Fruit fly (Drosophila melanogaster) whole organism, embryonic: ENCODE data around the gene Pbp45.

Experiments
- Abd-B ChIP-seq: fragments of 200-800 bp; sonication (Bioruptor generic); optimal IDR thresholded peaks from 2 replicates; lab custom pipeline; 2018; ENCODE audit warnings: missing biosample characterization, mild to moderate bottlenecking, missing genetic modification characterization, moderate library complexity
- Aef1 ChIP-seq: fragments of 200-800 bp; sonication (Bioruptor generic); IDR thresholded peaks from 3 replicates; pipeline ENCODE4 v1.3.6; 2022; ENCODE audit warnings: missing biosample characterization, missing genetic modification characterization
- Atf-2 ChIP-seq: fragments of 200-800 bp; sonication (Bioruptor generic); optimal IDR thresholded peaks from 2 replicates; lab custom pipeline; 2016; ENCODE audit warnings: missing biosample characterization, missing genetic modification characterization
- Bdp1 ChIP-seq: fragments of 200-800 bp; sonication (Bioruptor generic); optimal IDR thresholded peaks from 3 replicates; lab custom pipeline; 2016; ENCODE audit warnings: missing biosample characterization, missing genetic modification characterization
- CG11085 ChIP-seq: fragments of 200-800 bp; sonication (Bioruptor generic); IDR thresholded peaks from 2 replicates; pipeline ENCODE4 v1.3.6; 2022; ENCODE audit warnings: missing biosample characterization, missing genetic modification characterization
- CG13296 ChIP-seq: fragments of 200-800 bp; sonication (Bioruptor generic); optimal IDR thresholded peaks from 3 replicates; lab custom pipeline; 2018; ENCODE audit warnings: missing biosample characterization, mild to moderate bottlenecking, missing genetic modification characterization
- CG15514 ChIP-seq: fragments of 200-800 bp; sonication (Bioruptor generic); optimal IDR thresholded peaks from 3 replicates; lab custom pipeline; 2017; ENCODE audit warnings: missing biosample characterization, missing genetic modification characterization, mild to moderate bottlenecking, moderate library complexity, missing genetic modification reagents
- CG1602 ChIP-seq: fragments of 200-800 bp; sonication (Bioruptor generic); optimal IDR thresholded peaks from 3 replicates; lab custom pipeline; 2016; ENCODE audit warnings: missing biosample characterization, missing genetic modification characterization
- CG17328 ChIP-seq: fragments of 200-800 bp; sonication (Bioruptor generic); IDR thresholded peaks from 2 replicates; pipeline ENCODE4 v1.3.6; 2022; ENCODE audit warnings: missing biosample characterization, missing genetic modification characterization
- CG18262 ChIP-seq: fragments of 200-800 bp; optimal IDR thresholded peaks from 3 replicates; lab custom pipeline; 2019; ENCODE audit warnings: missing biosample characterization, mild to moderate bottlenecking, missing genetic modification characterization, moderate library complexity
- CG2120 ChIP-seq: fragments of 200-800 bp; sonication (Bioruptor generic); optimal IDR thresholded peaks from 3 replicates; lab custom pipeline; 2016; ENCODE audit warnings: missing biosample characterization, missing genetic modification characterization
- CG2678 ChIP-seq: fragments of 200-800 bp; sonication (Bioruptor generic); optimal IDR thresholded peaks from 3 replicates; lab custom pipeline; 2019; ENCODE audit warnings: missing biosample characterization, mild to moderate bottlenecking, missing genetic modification characterization, moderate library complexity
- CG32532 ChIP-seq: fragments of 200-800 bp; sonication (Bioruptor generic); IDR thresholded peaks from 2 replicates; pipeline ENCODE4 v1.3.6; 2022; ENCODE audit warnings: missing biosample characterization, missing genetic modification characterization
- CG7786 ChIP-seq: fragments of 200-800 bp; sonication (Bioruptor generic); optimal IDR thresholded peaks from 2 replicates; lab custom pipeline; 2016; ENCODE audit warnings: missing biosample characterization, missing genetic modification characterization
- CG9215 ChIP-seq: fragments of 200-800 bp; sonication (Bioruptor generic); IDR thresholded peaks from 2 replicates; pipeline ENCODE4 v1.3.6; 2022; ENCODE audit warnings: missing biosample characterization, missing genetic modification characterization
- CG9932 ChIP-seq: fragments of 200-800 bp; sonication (Bioruptor generic); IDR thresholded peaks from 2 replicates; pipeline ENCODE4 v1.3.6; 2022; ENCODE audit warnings: missing biosample characterization, missing genetic modification characterization
- Dbx ChIP-seq: fragments of 200-800 bp; sonication (Bioruptor generic); IDR thresholded peaks from 3 replicates; pipeline ENCODE4 v1.3.6; 2022; ENCODE audit warnings: missing biosample characterization, missing genetic modification characterization
- HLH4C ChIP-seq: fragments of 200-800 bp; sonication (Bioruptor generic); IDR thresholded peaks from 3 replicates; pipeline ENCODE4 v1.3.6; 2022; ENCODE audit warnings: missing biosample characterization, missing genetic modification characterization; ENCODE audit not compliant: partially characterized antibody
- Lpt ChIP-seq: fragments of >200 bp; optimal IDR thresholded peaks from 2 replicates; lab custom pipeline; 2018; ENCODE audit warnings: missing biosample characterization, missing genetic modification characterization
- MBD-R2 ChIP-seq: fragments of 200-800 bp; sonication (Bioruptor generic); IDR thresholded peaks from 2 replicates; pipeline ENCODE4 v1.3.6; 2022; ENCODE audit warnings: missing biosample characterization, missing genetic modification characterization
- MESR4 ChIP-seq: fragments of 200-800 bp; sonication (Bioruptor generic); optimal IDR thresholded peaks from 2 replicates; lab custom pipeline; 2018; ENCODE audit warnings: missing biosample characterization, mild to moderate bottlenecking, missing genetic modification characterization, moderate library complexity
- Mad ChIP-seq: fragments of 200-800 bp; sonication (Bioruptor generic); optimal IDR thresholded peaks from 2 replicates; lab custom pipeline; 2016; ENCODE audit warnings: missing biosample characterization, missing genetic modification characterization
- Med ChIP-seq: fragments of 200-800 bp; sonication (Bioruptor generic); peaks from one replicate; lab custom pipeline; 2016; ENCODE audit warnings: missing biosample characterization, missing genetic modification characterization, mild to moderate bottlenecking, inconsistent platforms, moderate library complexity
- Neu2 ChIP-seq: fragments of 200-800 bp; sonication (Bioruptor generic); optimal IDR thresholded peaks from 3 replicates; lab custom pipeline; 2016; ENCODE audit warnings: missing biosample characterization, missing genetic modification characterization, borderline replicate concordance
- PHDP ChIP-seq: fragments of 200-800 bp; sonication (Bioruptor generic); optimal IDR thresholded peaks from 3 replicates; lab custom pipeline; 2018; ENCODE audit warnings: missing biosample characterization, mild to moderate bottlenecking, missing genetic modification characterization, moderate library complexity
- Poxn ChIP-seq: fragments of 200-800 bp; sonication (Bioruptor generic); IDR thresholded peaks from 2 replicates; pipeline ENCODE4 v1.3.6; 2022; ENCODE audit warnings: missing biosample characterization, missing genetic modification characterization
- Ravus ChIP-seq: fragments of 200-800 bp; sonication (Bioruptor generic); IDR thresholded peaks from 2 replicates; pipeline ENCODE4 v1.3.6; 2022; ENCODE audit warnings: missing biosample characterization, missing genetic modification characterization
- TFAM ChIP-seq: fragments of 200-800 bp; sonication (Bioruptor generic); optimal IDR thresholded peaks from 2 replicates; lab custom pipeline; 2017; ENCODE audit warnings: missing biosample characterization, missing genetic modification characterization, inconsistent platforms
- Tbp ChIP-seq: fragments of >200 bp; optimal IDR thresholded peaks from 2 replicates; lab custom pipeline; 2018; ENCODE audit warnings: missing biosample characterization, missing genetic modification characterization
- ac ChIP-seq: fragments of 200-800 bp; sonication (Bioruptor generic); optimal IDR thresholded peaks from 3 replicates; lab custom pipeline; 2017; ENCODE audit warnings: missing biosample characterization, mild to moderate bottlenecking, missing genetic modification characterization
- al ChIP-seq: fragments of 200-800 bp; sonication (Bioruptor generic); IDR thresholded peaks from 2 replicates; pipeline ENCODE4 v1.3.6; 2022; ENCODE audit warnings: missing biosample characterization, missing genetic modification characterization
- bbx ChIP-seq: fragments of 200-800 bp; sonication (Bioruptor generic); IDR thresholded peaks from 2 replicates; pipeline ENCODE4 v1.3.6; 2022; ENCODE audit warnings: missing biosample characterization, missing genetic modification characterization; ENCODE audit not compliant: partially characterized antibody
- caup ChIP-seq: fragments of 200-800 bp; sonication (Bioruptor generic); optimal IDR thresholded peaks from 3 replicates; lab custom pipeline; 2017; ENCODE audit warnings: missing biosample characterization, mild to moderate bottlenecking, missing genetic modification characterization, moderate library complexity; ENCODE audit not compliant: severe bottlenecking
- dimm ChIP-seq: fragments of 200-800 bp; sonication (Bioruptor generic); IDR thresholded peaks from 2 replicates; pipeline ENCODE4 v1.3.6; 2022; ENCODE audit warnings: missing biosample characterization, missing genetic modification characterization
- en ChIP-seq: fragments of 200-800 bp; sonication (Bioruptor generic); optimal IDR thresholded peaks from 2 replicates; lab custom pipeline; 2016; ENCODE audit warnings: missing biosample characterization, missing genetic modification characterization
- eyg ChIP-seq: fragments of 200-800 bp; sonication (Bioruptor generic); optimal IDR thresholded peaks from 3 replicates; lab custom pipeline; 2016; ENCODE audit warnings: missing biosample characterization, missing genetic modification characterization
- ftz-f1 ChIP-seq: fragments of 200-800 bp; sonication (Bioruptor generic); optimal IDR thresholded peaks from 2 replicates; lab custom pipeline; 2016; ENCODE audit warnings: missing biosample characterization, missing genetic modification characterization
- jigr1 ChIP-seq: fragments of 200-800 bp; sonication (Bioruptor generic); IDR thresholded peaks from 3 replicates; pipeline ENCODE4 v1.3.6; 2022; ENCODE audit warnings: missing biosample characterization, missing genetic modification characterization
- klu ChIP-seq: fragments of 200-800 bp; sonication (Bioruptor generic); IDR thresholded peaks from 2 replicates; pipeline ENCODE4 v1.3.6; 2022; ENCODE audit warnings: missing biosample characterization, missing genetic modification characterization
- kni ChIP-seq: fragments of 200-800 bp; sonication (Bioruptor generic); optimal IDR thresholded peaks from 3 replicates; lab custom pipeline; 2017; ENCODE audit warnings: mild to moderate bottlenecking, missing biosample characterization, missing genetic modification reagents, missing genetic modification characterization
- lbe ChIP-seq: fragments of 200-800 bp; sonication (Bioruptor generic); optimal IDR thresholded peaks from 2 replicates; lab custom pipeline; 2016; ENCODE audit warnings: missing biosample characterization, mild to moderate bottlenecking, missing genetic modification characterization
- lmd ChIP-seq: fragments of 200-800 bp; sonication (Bioruptor generic); IDR thresholded peaks from 2 replicates; pipeline ENCODE4 v1.3.6; 2022; ENCODE audit warnings: missing biosample characterization, missing genetic modification characterization
- lola ChIP-seq, 3 experiments: fragments of >200 bp in 2 of 3; fragments of 200-800 bp in 1 of 3; sonication (Bioruptor generic) in 1 of 3; optimal IDR thresholded peaks; 2 replicates each; lab custom pipeline; 2017 to 2019; ENCODE audit warnings: missing biosample characterization in 3 of 3, missing genetic modification characterization in 3 of 3, mild to moderate bottlenecking in 1 of 3, moderate library complexity in 1 of 3
- sc ChIP-seq, 3 experiments: fragments of >200 bp in 2 of 3; fragments of 200-800 bp in 1 of 3; sonication (Bioruptor generic) in 1 of 3; optimal IDR thresholded peaks; 2 replicates in 2 of 3; 3 replicates in 1 of 3; lab custom pipeline; 2017; ENCODE audit warnings: mild to moderate bottlenecking in 1 of 3, missing biosample characterization in 1 of 3, missing genetic modification characterization in 1 of 3, missing genetic modification reagents in 1 of 3
- sr ChIP-seq: fragments of 200-800 bp; sonication (Bioruptor generic); IDR thresholded peaks from 3 replicates; pipeline ENCODE4 v1.3.6; 2022; ENCODE audit warnings: missing biosample characterization, missing genetic modification characterization
- tap ChIP-seq: fragments of 200-800 bp; optimal IDR thresholded peaks from 3 replicates; lab custom pipeline; 2019; ENCODE audit warnings: missing biosample characterization, mild to moderate bottlenecking, missing genetic modification characterization, moderate library complexity
- vnd ChIP-seq: fragments of 200-800 bp; sonication (Bioruptor generic); IDR thresholded peaks from 3 replicates; pipeline ENCODE4 v1.3.6; 2022; ENCODE audit warnings: missing biosample characterization, missing genetic modification characterization; ENCODE audit not compliant: partially characterized antibody
- wdn ChIP-seq: fragments of 200-800 bp; sonication (Bioruptor generic); IDR thresholded peaks from 2 replicates; pipeline ENCODE4 v1.3.6; 2022; ENCODE audit warnings: missing biosample characterization, missing genetic modification characterization
- wor ChIP-seq: fragments of 200-800 bp; sonication (Bioruptor generic); IDR thresholded peaks from 2 replicates; pipeline ENCODE4 v1.3.6; 2022; ENCODE audit warnings: missing biosample characterization, missing genetic modification characterization
- zen ChIP-seq: fragments of 200-800 bp; sonication (Bioruptor generic); optimal IDR thresholded peaks from 3 replicates; lab custom pipeline; 2018; ENCODE audit warnings: missing biosample characterization, mild to moderate bottlenecking, missing genetic modification characterization, moderate library complexity

Gene Pbp45

dm6 chr3R:15793372-15793802 lies 45.9 kb downstream of the Pbp45 start, which contains the start of gene nsl1 (continued):
- TF ChIP-seq Med (peak; percentile 90), kni (GFP tag; lab: Kevin White, UChicago) (peak; percentile 46), Atf-2 (GFP tag; lab: Kevin White, UChicago) (no peak), bbx (GFP tag; lab: Robert Waterston, UW) (peak; percentile 96), zen (tag; lab: Kevin White, UChicago) (peak; percentile 72), lbe (peak; percentile 79), Tbp (GFP tag; lab: Kevin White, UChicago) (no peak), CG17328 (GFP tag; lab: Robert Waterston, UW) (peak; percentile 47; the same call in 1 of the 2 replicates), Ravus (GFP tag; lab: Robert Waterston, UW) (no peak), Neu2 (GFP tag; lab: Kevin White, UChicago) (no peak), eyg (GFP tag; lab: Kevin White, UChicago) (no peak), TFAM (GFP tag; lab: Kevin White, UChicago) (no peak), Dbx (GFP tag; lab: Robert Waterston, UW) (0 out of 3 replicates have a peak, but pooled peaks have one; percentile 40), CG13296 (GFP tag; lab: Kevin White, UChicago) (no peak), sr (GFP tag; lab: Robert Waterston, UW) (no peak), MBD-R2 (peak; percentile 56; the same call in 1 of the 2 replicates), Mad (GFP tag; lab: Kevin White, UChicago) (no peak), Poxn (GFP tag; lab: Robert Waterston, UW) (no peak), CG2678 (tag; lab: Kevin White, UChicago) (peak; percentile 17), sc (optimal IDR thresholded peaks at IDR 0.05; lab: Kevin White, UChicago) (no peak), sc (GFP tag; optimal IDR thresholded peaks at IDR 0.05; lab: Kevin White, UChicago) (no peak), CG32532 (GFP tag; lab: Robert Waterston, UW) (peak; percentile 56), en (GFP tag; lab: Kevin White, UChicago) (no peak), CG2120 (peak; percentile 14), Abd-B (GFP tag; lab: Kevin White, UChicago) (peak; percentile 1), ac (GFP tag; lab: Kevin White, UChicago) (no peak), Bdp1 (GFP tag; lab: Kevin White, UChicago) (no peak), Aef1 (GFP tag; lab: Robert Waterston, UW) (0 out of 3 replicates have a peak, but pooled peaks have one; percentile 18), CG1602 (GFP tag; lab: Kevin White, UChicago) (no peak), CG11085 (GFP tag; lab: Robert Waterston, UW) (no peak), dimm (GFP tag; lab: Robert Waterston, UW) (no peak), HLH4C (GFP tag; lab: Robert Waterston, UW) (peak; percentile 96), lmd (GFP tag; lab: Robert Waterston, UW) (peak; percentile 49; the same call in 1 of the 2 replicates), CG18262 (peak; percentile 37), CG15514 (GFP tag; lab: Kevin White, UChicago) (peak; percentile 71), ftz-f1 (GFP tag; lab: Kevin White, UChicago) (peak; percentile 44), wor (0 out of 2 replicates have a peak, but pooled peaks have one; percentile 18), lola (GFP tag; optimal IDR thresholded peaks at IDR 0.05; lab: Kevin White, UChicago) (peak in 1 of 3 experiments; percentile 25), CG9215 (peak; percentile 48), caup (GFP tag; lab: Kevin White, UChicago) (peak; percentile 63), al (0 out of 2 replicates have a peak, but pooled peaks have one; percentile 29), klu (GFP tag; lab: Robert Waterston, UW) (no peak), CG7786 (no peak), tap (peak; percentile 8), MESR4 (GFP tag; lab: Kevin White, UChicago) (peak; percentile 23), CG9932 (GFP tag; lab: Robert Waterston, UW) (peak; percentile 61), wdn (GFP tag; lab: Robert Waterston, UW) (peak; percentile 33; the same call in 1 of the 2 replicates), Lpt (GFP tag; lab: Kevin White, UChicago) (no peak), vnd (GFP tag; lab: Robert Waterston, UW) (peak; percentile 98), PHDP (tag; lab: Kevin White, UChicago) (no peak), jigr1 (GFP tag; lab: Robert Waterston, UW) (no peak)
